Worm (Caenorhabditis elegans): Measurements from ENCODE around the gene B0353.1.

DNA sequence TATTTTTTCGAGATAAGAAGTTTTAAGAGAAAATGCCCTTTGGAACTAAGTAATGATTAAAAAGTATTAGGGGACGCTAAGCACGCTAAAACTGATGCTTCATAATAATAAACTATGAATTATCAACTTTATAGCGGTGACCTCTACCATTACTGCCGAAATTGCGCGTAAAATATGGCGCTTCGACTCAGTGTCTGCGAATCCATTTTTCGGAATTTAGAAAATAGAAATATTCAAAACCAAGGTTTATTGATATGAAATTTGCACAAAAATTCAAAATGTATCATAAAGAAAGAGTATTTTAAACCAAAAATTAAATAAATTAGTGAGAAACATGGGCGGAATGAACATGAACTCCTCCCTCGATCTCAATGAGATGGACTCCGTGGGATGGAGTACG is 43.5 kb downstream of the B0353.1 start:
- TF ChIP-seq ref-1 (GFP tag; conservative IDR thresholded peaks at IDR 0.05): no peak
- no peak for TF ChIP-seq ztf-23 (GFP tag; IDR thresholded peaks at IDR 0.05)
- TF ChIP-seq tab-1 (GFP tag; IDR thresholded peaks at IDR 0.05): no peak
- TF ChIP-seq T22C8.4 (GFP tag; IDR thresholded peaks at IDR 0.05): no peak
- TF ChIP-seq ztf-29 (GFP tag; IDR thresholded peaks at IDR 0.05): no peak
- no peak for TF ChIP-seq cog-1 (tag; optimal IDR thresholded peaks at IDR 0.05)
- no peak for TF ChIP-seq flt-1 (GFP tag; IDR thresholded peaks at IDR 0.05)
- TF ChIP-seq klf-2 (GFP tag; conservative IDR thresholded peaks at IDR 0.05): no peak
- no peak for TF ChIP-seq med-1 (GFP tag; optimal IDR thresholded peaks at IDR 0.05; ENCODE audit: insufficient read depth)
